Fruit fly (Drosophila melanogaster) ovary, adult (tissue): Measurements from ENCODE around the gene CG16989.

Experiments
- CG17801 ChIP-seq: fragments of 200-800 bp; optimal IDR thresholded peaks from 2 replicates; lab custom pipeline; 2019; ENCODE audit warnings: missing biosample characterization, mild to moderate bottlenecking, missing genetic modification characterization, moderate library complexity; ENCODE audit not compliant: partially characterized antibody

Gene CG16989

DNA sequence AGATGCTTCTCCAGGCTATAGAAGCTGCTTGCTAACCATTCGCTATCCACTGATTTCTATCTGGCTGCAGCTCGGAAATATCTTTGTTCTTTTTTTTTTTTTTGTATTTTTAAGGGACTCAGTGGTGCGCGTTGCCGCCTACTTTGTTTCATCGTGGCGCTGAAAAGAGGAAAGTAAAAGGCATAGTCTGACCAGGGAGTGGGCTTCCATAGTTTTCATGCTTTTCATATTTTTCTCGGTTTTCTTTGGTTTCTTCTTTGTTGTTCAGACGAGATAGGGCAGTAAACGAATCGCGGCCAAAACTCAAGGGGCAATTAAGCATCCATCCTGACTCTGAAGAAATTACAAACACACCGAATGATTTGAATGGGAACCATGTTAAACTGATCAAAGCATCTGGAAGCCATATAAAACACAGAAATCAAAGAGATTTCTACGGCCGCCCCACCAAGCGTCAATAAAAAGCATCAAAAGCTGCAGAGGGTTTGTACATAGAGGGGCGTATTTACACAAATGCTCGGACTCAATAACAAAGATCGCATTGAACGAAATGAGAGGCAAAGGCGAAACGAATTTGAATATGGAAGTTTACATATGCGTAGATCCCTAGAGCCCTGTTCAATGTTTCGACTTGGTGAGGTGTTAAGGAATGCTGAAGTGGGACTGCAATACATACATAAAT is 20.5 kb upstream of the CG16989 start:
- no peak for TF ChIP-seq CG17801 (GFP tag; lab: Kevin White, UChicago)

DNA sequence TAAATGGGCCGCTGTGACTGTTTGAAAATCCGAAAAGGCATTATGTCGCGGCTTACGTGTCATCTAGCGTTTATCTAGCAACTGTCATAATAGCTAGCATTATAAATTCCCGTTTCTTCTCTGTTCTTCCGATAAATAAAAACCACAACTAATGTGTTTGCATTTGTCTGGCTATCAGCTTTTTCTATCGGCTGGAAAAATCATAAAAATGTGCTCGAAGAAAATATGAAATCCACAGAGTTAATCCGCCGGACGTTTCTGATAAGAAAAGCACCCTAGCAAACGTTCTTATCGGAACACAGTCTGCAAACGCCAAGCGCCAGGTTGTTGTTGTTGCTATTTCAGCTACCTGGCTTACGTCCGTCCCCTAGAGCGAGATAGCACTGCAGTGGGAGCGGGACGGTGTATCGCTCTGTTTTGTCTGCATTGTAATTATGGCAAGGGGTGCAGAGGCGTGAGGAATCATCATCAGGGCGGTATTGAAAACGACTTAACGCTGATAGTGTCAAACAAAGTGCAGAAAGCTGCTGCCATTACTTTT is 18.7 kb upstream of the CG16989 start:
- no peak for TF ChIP-seq CG17801 (GFP tag; lab: Kevin White, UChicago)

DNA sequence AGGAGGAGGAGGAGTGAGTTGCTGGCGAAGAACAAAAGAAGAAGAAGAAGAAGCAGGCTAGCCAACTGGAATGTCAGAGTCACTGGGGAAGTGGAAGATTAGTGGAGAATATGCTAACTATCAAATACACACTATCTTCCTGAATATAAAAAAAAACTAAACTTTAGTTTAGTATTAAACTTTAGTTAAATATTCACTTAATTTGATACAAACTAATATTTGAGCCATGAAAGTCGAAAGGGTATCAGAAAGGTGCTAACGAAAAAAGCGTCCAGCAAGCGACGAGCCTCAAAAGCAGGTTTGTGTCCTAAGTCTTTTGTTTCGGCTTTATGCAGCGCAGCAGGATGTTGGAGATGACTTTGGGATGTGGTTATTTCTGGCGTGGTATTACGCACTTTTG is 17.8 kb upstream of the CG16989 start:
- no peak for TF ChIP-seq CG17801 (GFP tag; lab: Kevin White, UChicago)

DNA sequence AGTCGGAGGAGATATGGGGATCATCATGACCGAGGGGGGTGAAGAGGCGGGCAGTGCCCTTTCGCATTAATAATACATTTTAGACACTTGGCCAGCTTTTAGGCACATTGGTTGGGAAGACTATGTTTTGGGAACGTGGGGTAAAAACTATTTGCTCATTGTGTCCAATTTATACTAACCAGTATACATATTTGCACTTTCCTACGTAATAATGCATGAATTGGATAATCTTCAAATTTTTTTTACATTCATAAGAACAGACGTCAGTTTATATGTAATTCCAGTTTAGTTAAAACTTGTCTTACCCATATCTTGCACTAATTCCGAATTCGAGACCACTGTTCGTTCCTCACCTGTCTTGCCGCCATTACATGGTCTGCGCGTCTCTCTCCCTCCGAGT is 13.6 kb upstream of the CG16989 start:
- no peak for TF ChIP-seq CG17801 (GFP tag; lab: Kevin White, UChicago)

DNA sequence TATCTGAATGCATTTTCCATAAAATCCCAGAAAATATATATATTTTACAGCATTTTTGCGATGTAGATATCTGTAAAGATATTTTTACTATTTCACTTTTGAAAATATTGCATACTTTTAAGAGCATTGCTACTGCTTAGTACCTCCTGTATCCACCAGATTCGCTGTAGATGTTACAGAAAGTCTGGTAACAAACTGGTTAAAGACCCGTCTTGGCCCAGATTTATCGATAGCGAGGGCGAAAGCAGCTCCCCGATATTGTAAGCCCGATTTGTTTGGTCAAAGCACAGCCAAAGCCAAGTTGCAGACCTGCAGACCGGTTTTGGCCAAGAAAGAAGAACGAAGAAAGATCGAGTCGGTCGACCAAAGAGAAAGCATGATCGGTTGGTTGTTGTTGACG is 8.5 kb upstream of the CG16989 start, which contains the start of gene tw:
Gene tw (plus strand): TSS at position 291 of the 400 bp plus-strand sequence.
- TF ChIP-seq CG17801 (GFP tag; lab: Kevin White, UChicago), result no peak

DNA sequence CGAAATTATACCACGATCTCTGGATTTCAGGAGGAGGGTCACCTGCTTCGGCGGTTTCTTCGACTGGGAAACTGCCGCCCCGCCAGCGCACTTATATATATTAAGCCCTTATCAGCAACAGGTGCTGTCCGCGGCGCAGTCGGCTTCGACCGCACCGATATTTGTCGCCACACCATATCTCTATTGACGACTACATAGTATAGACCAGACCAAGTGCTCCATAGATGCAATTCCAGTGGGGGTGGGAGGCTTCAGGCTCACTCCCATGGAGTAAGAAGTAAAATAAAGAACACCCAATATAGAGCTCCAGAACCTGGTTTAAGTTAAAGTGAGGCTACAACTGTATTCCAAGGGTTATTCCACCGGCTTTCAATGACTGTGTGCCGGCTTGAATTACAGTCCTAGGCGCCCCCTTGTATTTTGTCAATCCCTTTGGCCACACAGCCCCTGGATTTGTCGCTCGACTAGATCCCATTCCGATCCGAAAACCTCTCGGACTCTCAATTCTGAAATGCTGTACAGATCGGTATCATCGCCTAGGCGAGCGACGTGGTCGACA is 2.8 kb upstream of the CG16989 start, which contains the start of gene CG13360:
Gene CG13360 (minus strand): TSS at position 51 of the 559 bp plus-strand sequence.
- TF ChIP-seq CG17801 (GFP tag; lab: Kevin White, UChicago), result no peak

DNA sequence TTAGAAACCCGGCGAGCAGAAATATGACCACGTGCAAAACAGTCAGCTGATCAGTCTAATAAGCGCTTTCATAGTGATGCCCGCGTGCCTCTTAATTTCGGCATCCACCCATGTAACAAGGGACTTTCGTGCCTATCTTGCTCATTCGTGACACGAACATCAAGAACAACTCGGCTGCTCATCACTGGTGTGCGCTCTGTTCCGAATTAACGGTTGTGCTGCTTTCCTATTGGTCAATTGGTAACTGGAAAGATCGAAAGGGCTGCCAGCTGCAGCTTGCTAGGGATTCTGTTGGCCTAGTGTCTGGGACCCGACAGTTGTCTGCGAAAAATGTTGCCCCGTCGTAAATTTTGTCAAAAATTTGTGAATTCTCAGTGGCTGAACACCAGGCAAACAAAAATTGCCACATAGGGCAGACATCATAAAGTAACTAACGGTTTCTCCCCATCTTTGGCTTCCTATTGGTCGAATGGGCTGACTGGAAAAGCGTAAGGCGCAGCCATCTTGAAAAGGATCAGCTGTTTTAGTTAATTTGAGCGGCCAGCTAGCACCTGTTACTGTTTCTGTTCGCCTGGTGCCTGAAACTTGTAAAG is 3.5 kb downstream of the CG16989 start:
- peak; percentile 72 for TF ChIP-seq CG17801 (GFP tag; lab: Kevin White, UChicago)

DNA sequence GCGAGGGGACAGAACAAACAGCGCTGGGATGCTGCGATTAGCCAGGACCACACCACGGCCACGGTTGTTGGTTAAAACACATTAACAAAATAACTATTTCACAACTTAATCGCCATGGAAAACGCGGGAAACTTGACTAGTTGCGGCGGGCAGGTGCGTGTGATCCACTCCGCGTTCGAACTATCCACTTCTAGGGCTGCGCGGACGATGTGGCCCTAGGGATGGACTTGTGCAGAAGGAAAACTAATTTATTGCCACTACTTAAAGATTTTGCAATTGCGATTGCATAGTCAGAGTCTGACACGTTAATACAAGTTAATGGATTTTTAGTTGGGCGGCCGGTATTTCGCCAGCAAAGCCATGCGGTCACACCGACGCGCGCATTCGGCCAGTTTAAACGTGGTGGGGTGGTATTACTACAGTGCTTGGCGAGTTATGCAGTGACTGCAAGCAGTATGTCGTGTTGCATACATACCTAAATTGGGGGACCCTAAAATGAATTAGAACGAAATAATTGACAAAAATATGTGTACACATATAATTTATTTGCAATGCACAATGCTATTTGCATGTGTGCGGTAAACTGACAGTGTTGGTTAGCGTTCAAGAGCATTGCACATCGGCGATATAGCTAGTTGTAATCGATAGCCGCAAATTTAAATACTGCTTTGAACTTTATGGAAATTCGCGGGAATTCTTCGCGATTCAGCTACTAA is 8.4 kb downstream of the CG16989 start, which contains the start of gene Rbf:
Gene Rbf (minus strand): TSS at position 323 of the 716 bp plus-strand sequence.
- no peak for TF ChIP-seq CG17801 (GFP tag; lab: Kevin White, UChicago)

DNA sequence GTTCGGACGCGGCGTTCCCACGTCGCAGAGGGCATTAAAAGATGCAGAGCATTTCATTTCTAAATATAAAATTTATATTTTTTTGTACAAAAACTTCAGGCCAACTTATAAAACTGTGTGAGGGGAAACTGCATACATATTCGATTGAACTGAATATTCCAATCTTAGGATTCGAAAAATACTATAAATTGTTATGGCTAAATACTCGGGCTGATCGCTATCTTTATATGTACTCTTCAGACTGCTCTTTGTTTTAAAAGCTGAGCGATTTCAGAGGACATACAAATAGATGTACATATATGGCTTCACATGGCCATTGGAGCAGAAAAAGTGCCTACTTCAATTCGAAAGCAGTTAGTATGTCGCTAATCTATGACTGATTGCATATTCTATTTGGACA is 10.4 kb downstream of the CG16989 start, which contains the start of gene CG13359:
Gene CG13359 (minus strand): TSS at position 101 of the 400 bp plus-strand sequence.
- no peak for TF ChIP-seq CG17801 (GFP tag; lab: Kevin White, UChicago)

DNA sequence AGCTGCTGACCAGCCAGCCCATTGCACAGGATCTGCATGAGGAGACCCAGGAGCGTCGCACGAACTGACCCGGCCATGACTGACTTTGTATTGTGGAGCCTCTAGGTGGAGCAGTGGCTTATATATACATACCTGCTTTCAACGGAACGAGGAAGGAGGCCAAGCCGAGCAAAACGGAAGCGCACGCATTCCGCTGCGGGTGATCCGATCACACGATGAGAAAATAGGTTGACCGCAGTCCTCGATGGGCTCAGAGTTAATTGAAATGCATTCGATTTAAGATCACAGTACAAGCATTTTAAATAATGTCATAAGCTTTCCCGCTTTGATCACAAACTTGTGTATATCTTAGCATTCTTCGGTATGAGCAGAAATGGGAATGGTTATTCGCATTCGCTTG is 11.9 kb downstream of the CG16989 start, which contains the start of gene CG13358:
Gene CG13358 (minus strand): TSS at position 101 of the 400 bp plus-strand sequence.
- TF ChIP-seq CG17801 (GFP tag; lab: Kevin White, UChicago), result no peak

DNA sequence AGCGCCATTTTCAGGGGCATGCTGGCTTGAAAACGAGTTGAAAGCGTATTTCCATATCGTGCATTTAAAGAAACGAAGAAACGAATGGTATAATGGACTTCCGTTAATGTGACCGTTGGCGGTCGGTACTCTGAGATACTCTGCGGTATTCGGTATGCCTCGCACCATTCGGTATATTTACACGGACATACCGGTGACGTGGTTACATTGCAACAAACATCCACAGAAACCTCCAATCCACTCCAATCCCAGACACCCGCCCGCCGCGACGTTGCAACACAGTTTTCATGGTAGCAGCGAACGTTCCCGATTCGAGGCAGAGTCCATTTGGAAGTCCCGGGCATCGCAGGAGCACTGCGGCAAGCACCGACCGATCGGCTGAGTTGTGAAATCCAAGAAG is 13.0 kb downstream of the CG16989 start, which contains the start of gene Sec22:
Gene Sec22 (plus strand): TSS at position 170 of the 400 bp plus-strand sequence.
- TF ChIP-seq CG17801 (GFP tag; lab: Kevin White, UChicago), result peak; percentile 33

DNA sequence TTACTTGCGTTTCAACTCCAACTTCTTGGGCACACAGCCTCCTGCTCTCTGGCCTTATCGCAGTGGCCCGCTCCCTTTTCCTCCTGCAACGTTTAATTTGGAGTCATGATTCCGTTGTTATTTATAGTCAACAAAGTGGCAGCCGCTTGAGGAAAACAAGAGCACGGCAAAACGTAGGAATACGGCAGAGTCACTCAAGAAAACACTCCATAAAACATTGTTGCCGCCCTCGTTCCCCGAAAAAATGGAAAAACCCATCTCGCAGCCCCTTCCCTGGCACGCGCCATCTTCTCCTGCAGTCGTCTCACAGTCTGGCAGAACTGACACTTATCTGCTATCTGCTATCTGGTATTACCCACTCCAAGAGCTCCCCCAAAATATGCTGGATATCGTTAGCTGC is 32.0 kb downstream of the CG16989 start:
- TF ChIP-seq CG17801 (GFP tag; lab: Kevin White, UChicago), result no peak

DNA sequence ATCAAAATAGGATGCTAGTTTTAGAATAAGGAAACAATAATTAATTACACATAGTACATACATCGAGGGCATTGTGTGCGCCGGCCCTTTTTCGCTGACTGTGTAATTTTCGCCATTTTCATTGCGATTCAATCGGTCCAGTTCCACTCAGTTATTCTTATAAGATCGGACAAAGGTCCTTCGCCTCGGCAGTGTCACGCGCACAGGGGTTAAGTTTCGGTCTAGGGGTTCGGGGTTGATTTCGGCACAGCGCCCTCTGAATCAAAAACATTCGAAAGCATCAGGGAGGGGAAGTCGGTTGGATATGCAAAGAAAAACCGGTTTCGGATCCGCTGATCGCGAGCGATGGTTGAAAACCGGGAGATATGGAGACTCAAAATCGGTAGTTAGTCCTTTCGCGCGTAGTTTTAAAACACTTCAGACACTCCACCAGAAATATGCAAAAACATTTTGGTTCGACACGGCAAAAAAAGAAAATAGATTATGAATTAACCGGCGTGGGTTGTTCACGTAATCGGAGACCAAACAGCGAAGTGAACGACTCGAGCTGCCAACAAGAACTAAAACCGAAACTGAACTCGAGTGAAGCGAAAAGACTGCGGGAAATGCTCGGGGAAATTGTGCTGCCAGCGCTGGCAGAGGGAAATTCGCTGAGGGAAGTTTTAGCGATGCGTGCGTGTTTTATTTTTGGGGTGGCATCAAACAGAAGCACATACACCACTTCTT is 43.2 kb downstream of the CG16989 start:
- no peak for TF ChIP-seq CG17801 (GFP tag; lab: Kevin White, UChicago)

DNA sequence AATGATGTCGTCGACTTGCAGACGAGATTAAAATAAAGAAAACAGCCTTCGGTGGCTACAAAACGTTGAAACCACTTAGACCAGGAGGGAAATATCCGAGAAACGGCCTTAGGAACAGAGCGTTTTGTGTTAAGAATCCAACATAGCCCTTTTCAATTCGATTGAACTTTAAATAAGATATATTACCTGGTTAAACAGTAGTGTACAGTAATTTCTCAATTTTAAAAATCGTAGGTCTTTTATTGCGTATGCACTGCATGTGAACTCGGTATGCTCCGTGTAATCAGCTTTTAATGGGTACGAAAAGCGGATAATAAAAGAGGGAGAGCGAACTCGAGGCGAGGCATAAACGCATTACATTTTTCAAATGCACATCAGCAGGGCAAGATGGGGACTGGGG is 45.1 kb downstream of the CG16989 start:
- TF ChIP-seq CG17801 (GFP tag; lab: Kevin White, UChicago), result no peak
